Fruit fly (Drosophila melanogaster): Measurements from ENCODE around the gene D2hgdh.

Gene D2hgdh

DNA sequence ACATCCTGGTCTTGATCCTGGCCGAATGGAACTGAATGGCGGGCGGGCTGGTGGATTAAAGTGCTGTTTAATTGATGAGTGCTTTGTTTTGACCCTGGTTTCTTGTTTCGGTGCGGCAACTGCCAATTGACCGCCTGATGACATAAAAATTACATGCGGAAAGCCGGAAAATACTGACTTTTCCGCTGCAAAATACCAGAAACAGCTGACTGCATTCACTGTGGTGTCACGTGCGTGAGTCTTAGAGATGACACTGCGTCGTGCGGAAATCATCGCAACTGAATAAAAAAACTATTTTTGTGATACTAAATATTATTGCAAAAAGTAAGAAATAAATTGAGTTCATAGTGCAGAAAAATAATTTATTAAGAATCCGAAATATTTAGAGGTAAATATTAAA, 8.2 kb downstream of the D2hgdh start, which contains the start of gene bcn92 (continued):
- no peak for TF ChIP-seq sima (GFP tag; optimal IDR thresholded peaks at IDR 0.05)
- peak; percentile 61 for TF ChIP-seq CG15514 (GFP tag; optimal IDR thresholded peaks at IDR 0.05)
- TF ChIP-seq CG6689 (GFP tag; IDR thresholded peaks at IDR 0.05): peak; percentile 18; the same call in 1 of the 2 replicates
- no peak for TF ChIP-seq CG17568 (GFP tag; optimal IDR thresholded peaks at IDR 0.05)
- no peak for TF ChIP-seq ssp (GFP tag; IDR thresholded peaks at IDR 0.05)
- peak; percentile 45 for TF ChIP-seq Camta (GFP tag; optimal IDR thresholded peaks at IDR 0.05)
- TF ChIP-seq CG13775 (GFP tag; optimal IDR thresholded peaks at IDR 0.05): peak; percentile 38
- TF ChIP-seq Hey (tag; optimal IDR thresholded peaks at IDR 0.05): no peak
- TF ChIP-seq tap (tag; optimal IDR thresholded peaks at IDR 0.05): no peak
- peak; percentile 23 for TF ChIP-seq lbe (GFP tag; optimal IDR thresholded peaks at IDR 0.05)
- TF ChIP-seq sna (GFP tag; IDR thresholded peaks at IDR 0.05; ENCODE audit: partially characterized antibody): peak; percentile 93
- TF ChIP-seq gsb (GFP tag; IDR thresholded peaks at IDR 0.05): no peak
- TF ChIP-seq fru (optimal IDR thresholded peaks at IDR 0.05): no peak
- TF ChIP-seq eve (GFP tag; optimal IDR thresholded peaks at IDR 0.05): no peak
- TF ChIP-seq exex (tag; optimal IDR thresholded peaks at IDR 0.05): no peak
- TF ChIP-seq ab (GFP tag; optimal IDR thresholded peaks at IDR 0.05): no peak
- peak; percentile 87 for TF ChIP-seq HLH4C (GFP tag; IDR thresholded peaks at IDR 0.05; ENCODE audit: partially characterized antibody)
- peak; percentile 57 for TF ChIP-seq sob (GFP tag; IDR thresholded peaks at IDR 0.05)
- TF ChIP-seq CG1024 (GFP tag; IDR thresholded peaks at IDR 0.05): 0 out of 2 replicates have a peak, but pooled peaks have one; percentile 11
- peak; percentile 46 for TF ChIP-seq ind (GFP tag; optimal IDR thresholded peaks at IDR 0.05)
- TF ChIP-seq fu2 (GFP tag; optimal IDR thresholded peaks at IDR 0.05): peak; percentile 21
- no peak for TF ChIP-seq CG9215 (GFP tag; IDR thresholded peaks at IDR 0.05)
- no peak for TF ChIP-seq kah (GFP tag; optimal IDR thresholded peaks at IDR 0.05)
- TF ChIP-seq CG15601 (tag; optimal IDR thresholded peaks at IDR 0.05): peak; percentile 20
- no peak for TF ChIP-seq ash1 (GFP tag; optimal IDR thresholded peaks at IDR 0.05)
- TF ChIP-seq CG6272 (GFP tag; IDR thresholded peaks at IDR 0.05): peak; percentile 31; the same call in 1 of the 2 replicates
- TF ChIP-seq Chrac-16 (GFP tag; optimal IDR thresholded peaks at IDR 0.05): peak; percentile 29
- no peak for TF ChIP-seq CG11696 (GFP tag; IDR thresholded peaks at IDR 0.05)
- TF ChIP-seq CG10959 (GFP tag; IDR thresholded peaks at IDR 0.05): no peak
- no peak for TF ChIP-seq Tbp (GFP tag; optimal IDR thresholded peaks at IDR 0.05)
- no peak for TF ChIP-seq CG18011 (GFP tag; optimal IDR thresholded peaks at IDR 0.05)
- TF ChIP-seq CG12769 (tag; optimal IDR thresholded peaks at IDR 0.05): peak; percentile 46
- no peak for TF ChIP-seq CTCF (GFP tag; optimal IDR thresholded peaks at IDR 0.05)
- peak; percentile 48 for TF ChIP-seq ftz-f1 (GFP tag; optimal IDR thresholded peaks at IDR 0.05)
- no peak for TF ChIP-seq run (tag; optimal IDR thresholded peaks at IDR 0.05)
- TF ChIP-seq gem (tag; optimal IDR thresholded peaks at IDR 0.05): peak; percentile 56
- TF ChIP-seq CkIIα-i1 (GFP tag; IDR thresholded peaks at IDR 0.05): no peak
- TF ChIP-seq HLHmδ (GFP tag; optimal IDR thresholded peaks at IDR 0.05): peak; percentile 4
- peak; percentile 48 for TF ChIP-seq sug (tag; optimal IDR thresholded peaks at IDR 0.05)
- TF ChIP-seq CG10267 (tag; optimal IDR thresholded peaks at IDR 0.05): peak; percentile 50
- peak; percentile 42; the same call in 1 of the 3 replicates for TF ChIP-seq H15 (GFP tag; IDR thresholded peaks at IDR 0.05)
- no peak for TF ChIP-seq CG4707 (GFP tag; optimal IDR thresholded peaks at IDR 0.05)
- peak; percentile 16 for TF ChIP-seq shn (GFP tag; optimal IDR thresholded peaks at IDR 0.05)
- peak; percentile 61 for TF ChIP-seq CG30403 (GFP tag; optimal IDR thresholded peaks at IDR 0.05)
- no peak for TF ChIP-seq CG31388 (GFP tag; optimal IDR thresholded peaks at IDR 0.05)
- peak; percentile 41 for TF ChIP-seq Antp (GFP tag; optimal IDR thresholded peaks at IDR 0.05)
- TF ChIP-seq CG17829 (tag; optimal IDR thresholded peaks at IDR 0.05): peak; percentile 61
- TF ChIP-seq CG9727 (GFP tag; optimal IDR thresholded peaks at IDR 0.05): peak; percentile 27
- peak; percentile 33; the same call in 1 of the 2 replicates for TF ChIP-seq CG14441 (GFP tag; IDR thresholded peaks at IDR 0.05)
- no peak for TF ChIP-seq CG31365 (tag; optimal IDR thresholded peaks at IDR 0.05)
- peak; percentile 61; the same call in 1 of the 2 replicates for TF ChIP-seq vvl (GFP tag; IDR thresholded peaks at IDR 0.05)
- no peak for TF ChIP-seq Trl (optimal IDR thresholded peaks at IDR 0.05)
- TF ChIP-seq Trl (GFP tag; optimal IDR thresholded peaks at IDR 0.05): peak; percentile 26
